Fruit fly (Drosophila melanogaster): ENCODE results near the gene Acbp5.

Acbp5 gene

dm6 chr3L:8798129-8798528 lies 9.8 kb upstream of the Acbp5 start:
- TF ChIP-seq CG11617 (GFP tag; optimal IDR thresholded peaks at IDR 0.05) (no peak), tj (GFP tag; optimal IDR thresholded peaks at IDR 0.05) (no peak), cnc (optimal IDR thresholded peaks at IDR 0.05) (no peak), Crg-1 (GFP tag; optimal IDR thresholded peaks at IDR 0.05) (no peak), CG14711 (tag; optimal IDR thresholded peaks at IDR 0.05) (no peak), pad (GFP tag; optimal IDR thresholded peaks at IDR 0.05) (no peak), CG12768 (GFP tag; optimal IDR thresholded peaks at IDR 0.05) (no peak), CG7101 (tag; optimal IDR thresholded peaks at IDR 0.05) (no peak), CG5204 (GFP tag; optimal IDR thresholded peaks at IDR 0.05) (no peak), Mnt (GFP tag; optimal IDR thresholded peaks at IDR 0.05) (no peak)

dm6 chr3L:8787701-8788100 lies 644 bp downstream of the Acbp5 start:
- TF ChIP-seq pad (GFP tag; optimal IDR thresholded peaks at IDR 0.05) (no peak), CG12768 (GFP tag; optimal IDR thresholded peaks at IDR 0.05) (peak; percentile 17), bab1 (GFP tag; optimal IDR thresholded peaks at IDR 0.05) (no peak), tj (GFP tag; optimal IDR thresholded peaks at IDR 0.05) (no peak), CG14711 (tag; optimal IDR thresholded peaks at IDR 0.05) (no peak), CG7101 (tag; optimal IDR thresholded peaks at IDR 0.05) (no peak), CG1620 (GFP tag; optimal IDR thresholded peaks at IDR 0.05) (no peak), toe (GFP tag; optimal IDR thresholded peaks at IDR 0.05) (no peak), CG7045 (GFP tag; optimal IDR thresholded peaks at IDR 0.05) (no peak), CG5204 (GFP tag; optimal IDR thresholded peaks at IDR 0.05) (no peak), ovo (GFP tag; optimal IDR thresholded peaks at IDR 0.05) (no peak), Hr96 (GFP tag; optimal IDR thresholded peaks at IDR 0.05) (no peak), cic (GFP tag; optimal IDR thresholded peaks at IDR 0.05) (peak; percentile 81), cnc (optimal IDR thresholded peaks at IDR 0.05) (no peak), kay (GFP tag; ENCODE audit: borderline replicate concordance) (no peak), CG33017 (tag; optimal IDR thresholded peaks at IDR 0.05) (peak; percentile 48), Crg-1 (GFP tag; optimal IDR thresholded peaks at IDR 0.05) (no peak)

dm6 chr3L:8787240-8787639 lies 1.1 kb downstream of the Acbp5 start:
- TF ChIP-seq ovo (GFP tag; optimal IDR thresholded peaks at IDR 0.05) (no peak), CG12768 (GFP tag; optimal IDR thresholded peaks at IDR 0.05) (no peak), CG1620 (GFP tag; optimal IDR thresholded peaks at IDR 0.05) (no peak), CG7045 (GFP tag; optimal IDR thresholded peaks at IDR 0.05) (no peak), bab1 (GFP tag; optimal IDR thresholded peaks at IDR 0.05) (peak; percentile 28), pad (GFP tag; optimal IDR thresholded peaks at IDR 0.05) (no peak), Hr96 (GFP tag; optimal IDR thresholded peaks at IDR 0.05) (no peak), CG7101 (tag; optimal IDR thresholded peaks at IDR 0.05) (no peak)

- TF ChIP-seq kay (GFP tag; ENCODE audit: borderline replicate concordance), result no peak
- no peak for TF ChIP-seq CG5204 (GFP tag; optimal IDR thresholded peaks at IDR 0.05)
- no peak for TF ChIP-seq Clk (GFP tag; optimal IDR thresholded peaks at IDR 0.05)
- no peak for TF ChIP-seq CG33017 (tag; optimal IDR thresholded peaks at IDR 0.05)
- no peak for TF ChIP-seq cnc (optimal IDR thresholded peaks at IDR 0.05)
- TF ChIP-seq CG7045 (GFP tag; optimal IDR thresholded peaks at IDR 0.05), result no peak
- TF ChIP-seq Crg-1 (GFP tag; optimal IDR thresholded peaks at IDR 0.05), result no peak
- no peak for TF ChIP-seq CG1620 (GFP tag; optimal IDR thresholded peaks at IDR 0.05)
- no peak for TF ChIP-seq Hr96 (GFP tag; optimal IDR thresholded peaks at IDR 0.05)
- TF ChIP-seq pad (GFP tag; optimal IDR thresholded peaks at IDR 0.05), result no peak
- TF ChIP-seq Mnt (GFP tag; optimal IDR thresholded peaks at IDR 0.05), result no peak
- no peak for TF ChIP-seq CG14711 (tag; optimal IDR thresholded peaks at IDR 0.05)
- no peak for TF ChIP-seq cic (GFP tag; optimal IDR thresholded peaks at IDR 0.05)
- TF ChIP-seq toe (GFP tag; optimal IDR thresholded peaks at IDR 0.05), result no peak
These were observed 5.0 kb downstream of the Acbp5 start for dm6 chr3L:8783299-8783698.

- no peak for TF ChIP-seq CG7101 (tag; optimal IDR thresholded peaks at IDR 0.05)
- TF ChIP-seq bab1 (GFP tag; optimal IDR thresholded peaks at IDR 0.05), result peak; percentile 16
- no peak for TF ChIP-seq Crg-1 (GFP tag; optimal IDR thresholded peaks at IDR 0.05)
These were observed 6.4 kb downstream of the Acbp5 start for dm6 chr3L:8781993-8782392.

dm6 chr3L:8780723-8781296 lies 7.5 kb downstream of the Acbp5 start:
- no peak for TF ChIP-seq cnc (optimal IDR thresholded peaks at IDR 0.05)
- TF ChIP-seq Clk (GFP tag; optimal IDR thresholded peaks at IDR 0.05), result no peak
- TF ChIP-seq kay (GFP tag; ENCODE audit: borderline replicate concordance), result peak; percentile 52
- no peak for TF ChIP-seq Hr96 (GFP tag; optimal IDR thresholded peaks at IDR 0.05)

- TF ChIP-seq ovo (GFP tag; optimal IDR thresholded peaks at IDR 0.05) (no peak), kay (GFP tag; ENCODE audit: borderline replicate concordance) (peak; percentile 89)
These were observed 10.9 kb downstream of the Acbp5 start for dm6 chr3L:8777313-8777924.

All from whole organism, adult.